Worm (Caenorhabditis elegans) whole organism, early embryonic: ENCODE results near the gene C52B9.4.

Experiments used
- ama-1 ChIP-seq: fragments of 150-350 bp; optimal IDR thresholded peaks from 2 replicates; lab custom pipeline; 2014
- ceh-36 ChIP-seq: sonication (generic microtip); optimal IDR thresholded peaks from 2 replicates; lab custom pipeline; 2016; ENCODE audit warnings: missing genetic modification characterization, inconsistent platforms, missing compliant biosample characterization
- ets-7 ChIP-seq: sonication (generic microtip); optimal IDR thresholded peaks from 2 replicates; lab custom pipeline; 2016; ENCODE audit warnings: missing genotype, missing genetic modification characterization, missing compliant biosample characterization

- no peak for TF ChIP-seq ama-1
- TF ChIP-seq ceh-36 (tag; lab: Kevin White, UChicago), result no peak
- no peak for TF ChIP-seq ets-7
These were observed 24.0 kb downstream of the C52B9.4 start for ce11 chrX:4284470-4284869.
